Fruit fly (Drosophila melanogaster) whole organism, pupa: ENCODE data around the gene CG4297.

ENCODE experiments used
- CG10348 ChIP-seq: fragments of 200-800 bp; sonication (Bioruptor generic); IDR thresholded peaks from 2 replicates; pipeline ENCODE4 v1.3.6; 2022; ENCODE audit warnings: missing biosample characterization, missing genetic modification characterization
- CG12605 ChIP-seq: fragments of 200-800 bp; sonication (Bioruptor generic); IDR thresholded peaks from 2 replicates; pipeline ENCODE4 v1.3.6; 2022; ENCODE audit warnings: missing biosample characterization, missing genetic modification characterization
- CG13204 ChIP-seq: fragments of 200-800 bp; sonication (Bioruptor generic); optimal IDR thresholded peaks from 2 replicates; lab custom pipeline; 2018; ENCODE audit warnings: missing biosample characterization, mild to moderate bottlenecking, missing genetic modification characterization, moderate library complexity
- CG14655 ChIP-seq: fragments of 200-800 bp; sonication (Bioruptor generic); optimal IDR thresholded peaks from 3 replicates; lab custom pipeline; 2017; ENCODE audit warnings: mild to moderate bottlenecking, missing biosample characterization, missing genetic modification reagents, missing genetic modification characterization
- CG15710 ChIP-seq: fragments of 200-800 bp; sonication (Bioruptor generic); optimal IDR thresholded peaks from 2 replicates; lab custom pipeline; 2018; ENCODE audit warnings: missing biosample characterization, mild to moderate bottlenecking, missing genetic modification characterization, moderate library complexity
- CG34367 ChIP-seq: fragments of 200-800 bp; sonication (Bioruptor generic); optimal IDR thresholded peaks from 2 replicates; lab custom pipeline; 2018; ENCODE audit warnings: missing biosample characterization, mild to moderate bottlenecking, missing genetic modification characterization
- CG8159 ChIP-seq: fragments of 200-800 bp; sonication (Bioruptor generic); optimal IDR thresholded peaks from 3 replicates; lab custom pipeline; 2018; ENCODE audit warnings: missing biosample characterization, mild to moderate bottlenecking, missing genetic modification characterization, moderate library complexity
- CG9948 ChIP-seq: fragments of 200-800 bp; sonication (Bioruptor generic); optimal IDR thresholded peaks from 2 replicates; lab custom pipeline; 2018; ENCODE audit warnings: missing biosample characterization, mild to moderate bottlenecking, missing genetic modification characterization, moderate library complexity
- EcR ChIP-seq: fragments of 200-800 bp; sonication (Bioruptor generic); optimal IDR thresholded peaks from 3 replicates; lab custom pipeline; 2019; ENCODE audit warnings: missing biosample characterization, missing genetic modification characterization, mild to moderate bottlenecking, moderate library complexity, missing genetic modification reagents
- Pif1A ChIP-seq: fragments of 200-800 bp; sonication (Bioruptor generic); optimal IDR thresholded peaks from 3 replicates; lab custom pipeline; 2016; ENCODE audit warnings: missing biosample characterization, missing genetic modification characterization
- Snoo ChIP-seq: fragments of 200-800 bp; sonication (Bioruptor generic); optimal IDR thresholded peaks from 3 replicates; lab custom pipeline; 2017; ENCODE audit warnings: missing biosample characterization, mild to moderate bottlenecking, missing genetic modification characterization, inconsistent platforms
- gl ChIP-seq: fragments of 200-800 bp; sonication (Bioruptor generic); optimal IDR thresholded peaks from 2 replicates; lab custom pipeline; 2018; ENCODE audit warnings: missing biosample characterization, mild to moderate bottlenecking, missing genetic modification characterization

DNA sequence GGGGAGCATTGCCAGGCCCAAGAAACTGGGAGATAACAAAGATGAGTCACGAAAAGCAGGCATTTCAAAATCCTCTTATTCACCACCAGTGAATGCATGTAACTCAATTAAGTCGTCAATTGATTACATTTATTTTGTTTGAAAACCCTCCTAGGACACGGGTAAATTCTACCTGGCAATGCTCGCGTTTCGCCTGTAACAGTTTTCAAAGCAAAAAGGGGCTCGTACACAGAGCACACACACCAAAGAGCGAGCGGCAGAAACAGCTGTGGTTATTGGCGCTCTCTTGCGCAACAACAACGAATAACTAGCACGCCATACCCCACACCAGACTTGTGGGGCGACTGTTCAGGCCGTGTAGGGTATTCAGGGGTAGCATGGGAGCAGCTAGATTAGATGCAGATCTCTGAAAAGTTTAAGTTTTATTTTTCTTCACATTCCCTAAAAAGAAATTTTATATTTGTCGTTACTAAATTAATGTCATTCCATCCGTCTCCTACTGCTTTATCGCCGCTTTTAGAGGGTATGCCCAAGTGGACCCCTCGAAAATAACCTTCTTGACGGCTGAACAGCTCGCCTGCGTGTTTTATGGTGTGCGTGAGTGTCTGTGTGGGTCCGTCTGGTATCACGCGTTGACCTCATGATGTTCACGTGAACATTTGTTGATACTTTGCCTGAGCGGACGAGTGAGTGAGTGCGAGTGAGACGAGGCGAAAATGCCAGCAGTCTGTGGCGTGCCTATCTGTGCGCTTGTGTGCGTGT, 8.8 kb upstream of the CG4297 start:
- peak; percentile 100 for TF ChIP-seq Snoo (tag; lab: Kevin White, UChicago)
- TF ChIP-seq CG10348 (GFP tag; lab: Robert Waterston, UW), result no peak
- peak; percentile 100 for TF ChIP-seq CG13204 (GFP tag; lab: Kevin White, UChicago)
- TF ChIP-seq gl (tag; lab: Kevin White, UChicago), result peak; percentile 99
- TF ChIP-seq CG9948 (tag; lab: Kevin White, UChicago), result peak; percentile 100
- peak; percentile 100 for TF ChIP-seq CG34367 (tag; lab: Kevin White, UChicago)
- TF ChIP-seq CG14655 (GFP tag; lab: Kevin White, UChicago), result peak; percentile 100
- peak; percentile 100 for TF ChIP-seq CG8159 (tag; lab: Kevin White, UChicago)
- TF ChIP-seq EcR (GFP tag; lab: Kevin White, UChicago), result peak; percentile 98
- TF ChIP-seq Pif1A, result peak; percentile 100
- no peak for TF ChIP-seq CG12605 (GFP tag; lab: Robert Waterston, UW)
- TF ChIP-seq CG15710 (tag; lab: Kevin White, UChicago), result peak; percentile 100
